Worm (Caenorhabditis elegans): ENCODE measurements around the gene bath-27.

ce11 chrII:3346328-3346780, 12.6 kb upstream of the bath-27 start, which contains the start of gene bath-30:
- no peak for TF ChIP-seq pes-1 (GFP tag; IDR thresholded peaks at IDR 0.05)
- TF ChIP-seq scrt-1 (GFP tag; IDR thresholded peaks at IDR 0.05): no peak
- no peak for TF ChIP-seq flt-1 (GFP tag; IDR thresholded peaks at IDR 0.05)
- no peak for TF ChIP-seq sea-1 (GFP tag; conservative IDR thresholded peaks at IDR 0.05)
- TF ChIP-seq ama-1 (optimal IDR thresholded peaks at IDR 0.05): no peak
- TF ChIP-seq ets-7 (tag; optimal IDR thresholded peaks at IDR 0.05): no peak
- no peak for TF ChIP-seq hnd-1 (tag; optimal IDR thresholded peaks at IDR 0.05)
- TF ChIP-seq F13C5.2 (tag; optimal IDR thresholded peaks at IDR 0.05): no peak
- no peak for TF ChIP-seq hmg-4 (GFP tag; optimal IDR thresholded peaks at IDR 0.05)
- no peak for TF ChIP-seq B0310.2 (tag; optimal IDR thresholded peaks at IDR 0.05)
- TF ChIP-seq ceh-36 (tag; optimal IDR thresholded peaks at IDR 0.05): no peak
- no peak for TF ChIP-seq tbx-37 (GFP tag; conservative IDR thresholded peaks at IDR 0.05)
